Worm (Caenorhabditis elegans) whole organism, L4 larva: ENCODE results near the gene F37C12.14.

Experiments
- D1046.2 ChIP-seq: fragments of 200-800 bp; sonication (Bioruptor generic); IDR thresholded peaks from 2 replicates; pipeline ENCODE4 v1.3.6; 2022; ENCODE audit warnings: missing genetic modification characterization, missing compliant biosample characterization
- F44E2.7 ChIP-seq: fragments of 200-800 bp; sonication (Bioruptor generic); IDR thresholded peaks from 2 replicates; pipeline ENCODE4 v2.1.2; 2022; ENCODE audit warnings: missing genetic modification characterization, missing compliant biosample characterization
- T20F7.1 ChIP-seq: fragments of 200-800 bp; sonication (Bioruptor generic); optimal IDR thresholded peaks from 2 replicates; lab custom pipeline; 2018; ENCODE audit warnings: mild to moderate bottlenecking, missing genetic modification characterization, missing compliant biosample characterization
- Y105C5A.15 ChIP-seq: fragments of 200-800 bp; sonication (Bioruptor generic); IDR thresholded peaks from 2 replicates; pipeline ENCODE4 v1.3.6; 2022; ENCODE audit warnings: missing genetic modification characterization, missing compliant biosample characterization
- Y48G9A.11 ChIP-seq: fragments of 200-800 bp; sonication (Bioruptor generic); IDR thresholded peaks from 2 replicates; pipeline ENCODE4 v1.3.6; 2022; ENCODE audit warnings: missing genetic modification reagents, missing genetic modification characterization, missing compliant biosample characterization
- Y5F2A.4 ChIP-seq: fragments of 200-800 bp; sonication (Bioruptor generic); optimal IDR thresholded peaks from 2 replicates; lab custom pipeline; 2018; ENCODE audit warnings: mild to moderate bottlenecking, missing genetic modification characterization, missing compliant biosample characterization
- ama-1 ChIP-seq: fragments of 150-350 bp; optimal IDR thresholded peaks from 2 replicates; lab custom pipeline; 2014; ENCODE audit warnings: inconsistent platforms, mixed read lengths
- arid-1 ChIP-seq: fragments of 200-800 bp; sonication (Bioruptor generic); conservative IDR thresholded peaks from 2 replicates; pipeline ENCODE4 v1.3.6; 2022; ENCODE audit warnings: missing genetic modification reagents, missing genetic modification characterization, missing compliant biosample characterization
- ceh-20 ChIP-seq: fragments of 200-800 bp; sonication (Bioruptor generic); IDR thresholded peaks from 2 replicates; pipeline ENCODE4 v1.3.6; 2022; ENCODE audit warnings: missing genetic modification reagents, missing genetic modification characterization, missing compliant biosample characterization
- ceh-28 ChIP-seq: fragments of 150-350 bp; optimal IDR thresholded peaks from 2 replicates; lab custom pipeline; 2014; ENCODE audit warnings: missing biosample characterization, missing genetic modification reagents, missing genetic modification characterization
- ceh-44 ChIP-seq: fragments of 200-800 bp; sonication (Bioruptor generic); IDR thresholded peaks from 2 replicates; pipeline ENCODE4 v1.3.6; 2022; ENCODE audit warnings: missing genetic modification reagents, missing genetic modification characterization, missing compliant biosample characterization
- ceh-82 ChIP-seq: sonication (generic microtip); optimal IDR thresholded peaks from 2 replicates; lab custom pipeline; 2017; ENCODE audit warnings: missing biosample characterization, missing genetic modification characterization
- ctbp-1 ChIP-seq: fragments of 200-800 bp; sonication (Bioruptor generic); IDR thresholded peaks from 2 replicates; pipeline ENCODE4 v1.3.6; 2022; ENCODE audit warnings: missing genetic modification reagents, missing genetic modification characterization, missing compliant biosample characterization
- daf-16 ChIP-seq, 3 experiments: sonication (generic microtip); optimal IDR thresholded peaks; 2 replicates each; lab custom pipeline; 2016 to 2017; ENCODE audit warnings: missing genetic modification characterization in 3 of 3, missing genetic modification reagents in 3 of 3, mild to moderate bottlenecking in 2 of 3, missing compliant biosample characterization in 2 of 3, missing biosample characterization in 1 of 3, moderate library complexity in 1 of 3
- daf-19 ChIP-seq: fragments of 200-800 bp; sonication (Bioruptor generic); conservative IDR thresholded peaks from 2 replicates; pipeline ENCODE4 v1.3.6; 2022; ENCODE audit warnings: missing genetic modification characterization, missing compliant biosample characterization
- dmd-9 ChIP-seq: fragments of 200-800 bp; sonication (Bioruptor generic); IDR thresholded peaks from 2 replicates; pipeline ENCODE4 v1.3.6; 2022; ENCODE audit warnings: missing genetic modification reagents, missing genetic modification characterization, missing compliant biosample characterization
- dpl-1 ChIP-seq: fragments of 150-350 bp; optimal IDR thresholded peaks from 2 replicates; lab custom pipeline; 2014; ENCODE audit warnings: missing biosample characterization, missing genetic modification reagents, missing genetic modification characterization
- duxl-1 ChIP-seq: sonication (generic microtip); optimal IDR thresholded peaks from 2 replicates; lab custom pipeline; 2016; ENCODE audit warnings: mild to moderate bottlenecking, missing genetic modification characterization, moderate library complexity, missing compliant biosample characterization; ENCODE audit not compliant: poor library complexity
- dve-1 ChIP-seq: sonication (generic microtip); optimal IDR thresholded peaks from 2 replicates; lab custom pipeline; 2017; ENCODE audit warnings: antibody characterized with exemption, mild to moderate bottlenecking, missing genetic modification characterization, missing compliant biosample characterization; ENCODE audit not compliant: insufficient read depth
- fos-1 ChIP-seq: fragments of 150-350 bp; optimal IDR thresholded peaks from 2 replicates; lab custom pipeline; 2014; ENCODE audit warnings: missing biosample characterization, missing genetic modification characterization
- hif-1 ChIP-seq, 2 experiments: sonication (generic microtip); optimal IDR thresholded peaks; 2 replicates each; lab custom pipeline; 2016 to 2017; ENCODE audit warnings: missing compliant biosample characterization in 2 of 2, missing genetic modification characterization in 2 of 2, missing genetic modification reagents in 2 of 2, missing genotype in 2 of 2, mild to moderate bottlenecking in 1 of 2
- hlh-30 ChIP-seq: sonication (generic microtip); optimal IDR thresholded peaks from 2 replicates; lab custom pipeline; 2017; ENCODE audit warnings: antibody characterized with exemption, mild to moderate bottlenecking, missing genetic modification characterization, missing compliant biosample characterization; ENCODE audit not compliant: insufficient read depth
- hmg-1.1 ChIP-seq: fragments of 200-800 bp; sonication (Bioruptor generic); IDR thresholded peaks from 2 replicates; pipeline ENCODE4 v1.3.6; 2022; ENCODE audit warnings: missing genetic modification reagents, missing genetic modification characterization, missing compliant biosample characterization
- jun-1 ChIP-seq: fragments of 150-350 bp; optimal IDR thresholded peaks from 2 replicates; lab custom pipeline; 2014; ENCODE audit warnings: missing biosample characterization, missing genetic modification reagents, missing genetic modification characterization
- lin-1 ChIP-seq: fragments of 200-800 bp; sonication (Bioruptor generic); IDR thresholded peaks from 2 replicates; pipeline ENCODE4 v1.3.6; 2022; ENCODE audit warnings: missing genetic modification reagents, missing genetic modification characterization, missing compliant biosample characterization
- lin-13 ChIP-seq: fragments of 150-350 bp; optimal IDR thresholded peaks from 2 replicates; lab custom pipeline; 2014; ENCODE audit warnings: missing biosample characterization, missing genetic modification reagents, missing genetic modification characterization
- lin-29 ChIP-seq: fragments of 200-800 bp; sonication (Bioruptor generic); IDR thresholded peaks from 2 replicates; pipeline ENCODE4 v1.3.6; 2022; ENCODE audit warnings: missing genetic modification reagents, missing genetic modification characterization, missing compliant biosample characterization
- lsy-2 ChIP-seq, 2 experiments: fragments of 150-350 bp in 1 of 2; sonication (generic microtip) in 1 of 2; optimal IDR thresholded peaks; 2 replicates each; lab custom pipeline; 2014 to 2017; ENCODE audit warnings: missing biosample characterization in 2 of 2, missing genetic modification characterization in 2 of 2
- mdt-29 ChIP-seq: fragments of 200-800 bp; sonication (Bioruptor generic); IDR thresholded peaks from 2 replicates; pipeline ENCODE4 v1.3.6; 2022; ENCODE audit warnings: missing genetic modification reagents, missing genetic modification characterization, missing compliant biosample characterization
- mes-2 ChIP-seq: sonication (generic microtip); optimal IDR thresholded peaks from 2 replicates; lab custom pipeline; 2016; ENCODE audit warnings: missing genotype, mild to moderate bottlenecking, missing genetic modification characterization, missing compliant biosample characterization; ENCODE audit not compliant: poor library complexity, severe bottlenecking
- mxl-2 ChIP-seq: fragments of 200-800 bp; sonication (Bioruptor generic); conservative IDR thresholded peaks from 2 replicates; pipeline ENCODE4 v1.3.6; 2022; ENCODE audit warnings: missing genetic modification reagents, missing genetic modification characterization, missing compliant biosample characterization
- nhr-102 ChIP-seq: sonication (generic microtip); optimal IDR thresholded peaks from 2 replicates; lab custom pipeline; 2016; ENCODE audit warnings: mild to moderate bottlenecking, missing genetic modification characterization, moderate library complexity, missing compliant biosample characterization
- nhr-237 ChIP-seq: sonication (generic microtip); optimal IDR thresholded peaks from 2 replicates; lab custom pipeline; 2017; ENCODE audit warnings: missing biosample characterization, missing genetic modification characterization
- nhr-25 ChIP-seq: sonication (generic microtip); optimal IDR thresholded peaks from 2 replicates; lab custom pipeline; 2017; ENCODE audit warnings: missing genetic modification characterization, mild to moderate bottlenecking, missing compliant biosample characterization, antibody characterized with exemption, moderate library complexity, borderline replicate concordance; ENCODE audit not compliant: insufficient read depth
- nhr-28 ChIP-seq: fragments of 150-350 bp; optimal IDR thresholded peaks from 2 replicates; lab custom pipeline; 2014; ENCODE audit warnings: missing biosample characterization, missing genetic modification characterization
- nhr-42 ChIP-seq: fragments of 200-800 bp; sonication (Bioruptor generic); IDR thresholded peaks from 2 replicates; pipeline ENCODE4 v1.3.6; 2022; ENCODE audit warnings: missing genetic modification characterization, missing compliant biosample characterization
- nhr-48 ChIP-seq: sonication (generic microtip); optimal IDR thresholded peaks from 2 replicates; lab custom pipeline; 2016; ENCODE audit warnings: mild to moderate bottlenecking, missing genetic modification characterization, missing compliant biosample characterization
- nhr-6 ChIP-seq: fragments of 150-350 bp; optimal IDR thresholded peaks from 2 replicates; lab custom pipeline; 2014; ENCODE audit warnings: missing biosample characterization, missing genetic modification characterization
- nhr-76 ChIP-seq: fragments of 150-350 bp; optimal IDR thresholded peaks from 2 replicates; lab custom pipeline; 2014; ENCODE audit warnings: missing biosample characterization, missing genetic modification characterization
- nhr-77 ChIP-seq: fragments of 150-350 bp; optimal IDR thresholded peaks from 2 replicates; lab custom pipeline; 2014; ENCODE audit warnings: missing biosample characterization, missing genetic modification characterization
- php-3 ChIP-seq: fragments of 200-800 bp; sonication (Bioruptor generic); IDR thresholded peaks from 2 replicates; pipeline ENCODE4 v1.3.6; 2022; ENCODE audit warnings: missing genetic modification reagents, missing genetic modification characterization, missing compliant biosample characterization
- rbr-2 ChIP-seq: sonication (generic microtip); optimal IDR thresholded peaks from 2 replicates; lab custom pipeline; 2016; ENCODE audit warnings: missing genotype, missing genetic modification characterization, missing compliant biosample characterization
- saeg-2 ChIP-seq: fragments of 200-800 bp; sonication (Bioruptor generic); IDR thresholded peaks from 2 replicates; pipeline ENCODE4 v1.3.6; 2022; ENCODE audit warnings: missing genetic modification reagents, missing genetic modification characterization, missing compliant biosample characterization
- snpc-1.2 ChIP-seq: fragments of 200-800 bp; sonication (Bioruptor generic); IDR thresholded peaks from 2 replicates; pipeline ENCODE4 v1.3.6; 2022; ENCODE audit warnings: missing genetic modification reagents, missing genetic modification characterization, missing compliant biosample characterization
- spr-1 ChIP-seq: sonication (generic microtip); optimal IDR thresholded peaks from 2 replicates; lab custom pipeline; 2016; ENCODE audit warnings: mild to moderate bottlenecking, missing genetic modification characterization, missing compliant biosample characterization
- tra-1 ChIP-seq: fragments of 200-800 bp; sonication (Bioruptor generic); IDR thresholded peaks from 2 replicates; pipeline ENCODE4 v1.3.6; 2022; ENCODE audit warnings: missing genetic modification reagents, missing genetic modification characterization, missing compliant biosample characterization
- unc-62 ChIP-seq, 3 experiments: fragments of 150-350 bp in 1 of 3; sonication (generic microtip); optimal IDR thresholded peaks in 2 of 3; peaks in 1 of 3; 1 replicate in 1 of 3; 2 replicates in 2 of 3; lab custom pipeline; 2014 to 2017; ENCODE audit warnings: missing biosample characterization in 3 of 3, missing genetic modification characterization in 3 of 3, missing genetic modification reagents in 3 of 3, missing genotype in 1 of 3
- zfp-2 ChIP-seq: sonication (generic microtip); optimal IDR thresholded peaks from 2 replicates; lab custom pipeline; 2016; ENCODE audit warnings: mild to moderate bottlenecking, missing genetic modification characterization, missing compliant biosample characterization
- ztf-11 ChIP-seq: fragments of 150-350 bp; optimal IDR thresholded peaks from 2 replicates; lab custom pipeline; 2014; ENCODE audit warnings: missing biosample characterization, missing genetic modification characterization

The F37C12.14 gene

DNA sequence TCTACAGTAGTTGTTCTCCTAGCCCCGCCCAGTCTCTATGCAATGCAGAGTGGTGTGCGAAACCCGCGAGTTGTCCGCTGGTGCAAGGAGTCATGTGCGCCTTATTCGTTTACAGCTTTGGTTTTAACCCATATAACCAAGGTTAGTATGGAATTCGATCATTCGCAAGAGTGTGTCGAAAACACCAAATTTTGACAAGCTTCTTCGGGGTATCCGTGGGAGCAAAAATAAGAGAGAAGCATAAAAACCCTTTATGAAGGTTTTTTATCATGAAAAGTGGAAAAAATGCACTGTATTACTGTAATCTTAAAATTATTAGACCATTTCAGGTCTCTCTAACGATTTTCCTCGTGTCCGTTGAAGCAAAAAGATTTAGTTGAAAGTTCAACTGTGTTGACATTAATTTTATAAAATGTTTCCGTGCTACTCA, 43.2 kb downstream of the F37C12.14 start (continued):
- TF ChIP-seq nhr-76: no peak
- TF ChIP-seq Y105C5A.15: 0 out of 2 replicates have a peak, but pooled peaks have one; percentile 58
- no peak for TF ChIP-seq D1046.2
- peak; percentile 33 for TF ChIP-seq duxl-1 (tag; lab: Kevin White, UChicago)
- TF ChIP-seq ceh-44 (GFP tag; lab: Robert Waterston, UW): peak; percentile 61; the same call in 1 of the 2 replicates
- no peak for TF ChIP-seq nhr-237 (tag; lab: Kevin White, UChicago)
- TF ChIP-seq nhr-28: no peak
- TF ChIP-seq ceh-20 (GFP tag; lab: Robert Waterston, UW): no peak
- no peak for TF ChIP-seq ceh-28 (tag; lab: Kevin White, UChicago)
- no peak for TF ChIP-seq ztf-11
- TF ChIP-seq lin-1 (GFP tag; lab: Robert Waterston, UW): 0 out of 2 replicates have a peak, but pooled peaks have one; percentile 6
- peak; percentile 39 for TF ChIP-seq lin-13 (GFP tag; lab: Kevin White, UChicago)
- no peak for TF ChIP-seq nhr-77 (tag; lab: Kevin White, UChicago)
- TF ChIP-seq nhr-25 (tag; lab: Kevin White, UChicago): no peak
- TF ChIP-seq nhr-42 (GFP tag; lab: Robert Waterston, UW): no peak
- no peak for TF ChIP-seq saeg-2
- peak; percentile 47 for TF ChIP-seq spr-1 (tag; lab: Kevin White, UChicago)
- TF ChIP-seq nhr-102 (tag; lab: Kevin White, UChicago): peak; percentile 55
- TF ChIP-seq jun-1: no peak
- peak in 1 of 2 experiments; percentile 9 for TF ChIP-seq daf-16 (GFP tag; optimal IDR thresholded peaks at IDR 0.05; lab: Kevin White, UChicago)
- TF ChIP-seq daf-16 (tag; optimal IDR thresholded peaks at IDR 0.05; lab: Kevin White, UChicago): peak; percentile 59
- TF ChIP-seq dve-1 (tag; lab: Kevin White, UChicago): peak; percentile 51
- peak; percentile 28 for TF ChIP-seq rbr-2 (tag; lab: Kevin White, UChicago)
- TF ChIP-seq snpc-1.2 (GFP tag; lab: Robert Waterston, UW): peak; percentile 71
- no peak for TF ChIP-seq hif-1 (tag; optimal IDR thresholded peaks at IDR 0.05; lab: Kevin White, UChicago)
- no peak for TF ChIP-seq ceh-82 (tag; lab: Kevin White, UChicago)
- TF ChIP-seq php-3 (GFP tag; lab: Robert Waterston, UW): peak; percentile 71; the same call in 1 of the 2 replicates
- no peak for TF ChIP-seq lin-29 (GFP tag; lab: Robert Waterston, UW)
- peak; percentile 62 for TF ChIP-seq arid-1 (GFP tag; lab: Robert Waterston, UW)
- peak; percentile 55 for TF ChIP-seq mdt-29 (GFP tag; lab: Robert Waterston, UW)
- TF ChIP-seq dmd-9: no peak
- peak; percentile 85 for TF ChIP-seq ama-1 (lab: Kevin White, UChicago)
- TF ChIP-seq F44E2.7 (GFP tag; lab: Robert Waterston, UW): no peak
- TF ChIP-seq mxl-2 (GFP tag; lab: Robert Waterston, UW): no peak
- TF ChIP-seq ctbp-1 (GFP tag; lab: Robert Waterston, UW): no peak
- TF ChIP-seq hmg-1.1 (GFP tag; lab: Robert Waterston, UW): no peak
- TF ChIP-seq dpl-1 (GFP tag; lab: Kevin White, UChicago): no peak
- peak in 1 of 2 experiments; percentile 28 for TF ChIP-seq unc-62 (GFP tag; optimal IDR thresholded peaks at IDR 0.05 in 1 of 2; lab: Kevin White, UChicago)
- TF ChIP-seq unc-62 (tag; optimal IDR thresholded peaks at IDR 0.05; lab: Kevin White, UChicago): no peak
- TF ChIP-seq zfp-2 (tag; lab: Kevin White, UChicago): no peak
- TF ChIP-seq T20F7.1: no peak
- peak; percentile 39; the same call in 1 of the 2 replicates for TF ChIP-seq tra-1 (GFP tag; lab: Robert Waterston, UW)
- TF ChIP-seq fos-1 (tag; lab: Kevin White, UChicago): no peak
- peak; percentile 65 for TF ChIP-seq hlh-30 (tag; lab: Kevin White, UChicago)
- no peak for TF ChIP-seq Y5F2A.4
- TF ChIP-seq nhr-48: peak; percentile 35
- TF ChIP-seq Y48G9A.11 (GFP tag; lab: Robert Waterston, UW): peak; percentile 68; the same call in 1 of the 2 replicates
- peak in 1 of 2 experiments; percentile 56 for TF ChIP-seq lsy-2 (tag; optimal IDR thresholded peaks at IDR 0.05; lab: Kevin White, UChicago)
- peak; percentile 26 for TF ChIP-seq nhr-6
- 0 out of 2 replicates have a peak, but pooled peaks have one; percentile 56 for TF ChIP-seq daf-19
- TF ChIP-seq mes-2 (tag; lab: Kevin White, UChicago): peak; percentile 63
